Worm (Caenorhabditis elegans) whole organism, L4 larva: ENCODE data around the gene W02A2.9.

Source experiments
- D1046.2 ChIP-seq: fragments of 200-800 bp; sonication (Bioruptor generic); IDR thresholded peaks from 2 replicates; pipeline ENCODE4 v1.3.6; 2022; ENCODE audit warnings: missing genetic modification characterization, missing compliant biosample characterization
- F10B5.3 ChIP-seq: sonication (generic microtip); optimal IDR thresholded peaks from 2 replicates; lab custom pipeline; 2016; ENCODE audit warnings: mild to moderate bottlenecking, missing genetic modification characterization, missing compliant biosample characterization
- F37D6.2 ChIP-seq: sonication (generic microtip); optimal IDR thresholded peaks from 2 replicates; lab custom pipeline; 2016; ENCODE audit warnings: mild to moderate bottlenecking, missing genetic modification characterization, missing compliant biosample characterization
- R02D3.7 ChIP-seq: fragments of 150-350 bp; sonication (generic microtip); optimal IDR thresholded peaks from 3 replicates; lab custom pipeline; 2014; ENCODE audit warnings: missing biosample characterization, missing genetic modification characterization
- T20F7.1 ChIP-seq: fragments of 200-800 bp; sonication (Bioruptor generic); optimal IDR thresholded peaks from 2 replicates; lab custom pipeline; 2018; ENCODE audit warnings: mild to moderate bottlenecking, missing genetic modification characterization, missing compliant biosample characterization
- Y105C5A.15 ChIP-seq: fragments of 200-800 bp; sonication (Bioruptor generic); IDR thresholded peaks from 2 replicates; pipeline ENCODE4 v1.3.6; 2022; ENCODE audit warnings: missing genetic modification characterization, missing compliant biosample characterization
- Y75B8A.6 ChIP-seq: fragments of 200-800 bp; sonication (Bioruptor generic); IDR thresholded peaks from 2 replicates; pipeline ENCODE4 v1.3.6; 2022; ENCODE audit warnings: missing genetic modification reagents, missing genetic modification characterization, missing compliant biosample characterization
- ZK337.2 ChIP-seq: fragments of 200-800 bp; sonication (Bioruptor generic); IDR thresholded peaks from 2 replicates; pipeline ENCODE4 v1.3.6; 2022; ENCODE audit warnings: missing genetic modification reagents, missing genetic modification characterization, missing compliant biosample characterization
- ZK546.5 ChIP-seq, 2 experiments: sonication (generic microtip); optimal IDR thresholded peaks; 2 replicates each; lab custom pipeline; 2017; ENCODE audit warnings: missing biosample characterization in 2 of 2, missing genetic modification characterization in 2 of 2
- ama-1 ChIP-seq: fragments of 150-350 bp; optimal IDR thresholded peaks from 2 replicates; lab custom pipeline; 2014; ENCODE audit warnings: inconsistent platforms, mixed read lengths
- ceh-20 ChIP-seq: fragments of 200-800 bp; sonication (Bioruptor generic); IDR thresholded peaks from 2 replicates; pipeline ENCODE4 v1.3.6; 2022; ENCODE audit warnings: missing genetic modification reagents, missing genetic modification characterization, missing compliant biosample characterization
- ceh-28 ChIP-seq: fragments of 150-350 bp; optimal IDR thresholded peaks from 2 replicates; lab custom pipeline; 2014; ENCODE audit warnings: missing biosample characterization, missing genetic modification reagents, missing genetic modification characterization
- ceh-32 ChIP-seq: sonication (generic microtip); optimal IDR thresholded peaks from 2 replicates; lab custom pipeline; 2016; ENCODE audit warnings: mild to moderate bottlenecking, missing genetic modification characterization, missing compliant biosample characterization; ENCODE audit not compliant: poor library complexity
- ceh-62 ChIP-seq: sonication (generic microtip); optimal IDR thresholded peaks from 2 replicates; lab custom pipeline; 2017; ENCODE audit warnings: missing biosample characterization, missing genetic modification characterization
- ceh-82 ChIP-seq: sonication (generic microtip); optimal IDR thresholded peaks from 2 replicates; lab custom pipeline; 2017; ENCODE audit warnings: missing biosample characterization, missing genetic modification characterization
- cey-2 ChIP-seq: sonication (generic microtip); optimal IDR thresholded peaks from 3 replicates; lab custom pipeline; 2017; ENCODE audit warnings: missing genetic modification characterization, mild to moderate bottlenecking, missing compliant biosample characterization, antibody characterized with exemption, borderline replicate concordance; ENCODE audit not compliant: insufficient read depth
- daf-19 ChIP-seq: fragments of 200-800 bp; sonication (Bioruptor generic); conservative IDR thresholded peaks from 2 replicates; pipeline ENCODE4 v1.3.6; 2022; ENCODE audit warnings: missing genetic modification characterization, missing compliant biosample characterization
- dmd-8 ChIP-seq: fragments of 200-800 bp; sonication (Bioruptor generic); IDR thresholded peaks from 2 replicates; pipeline ENCODE4 v1.3.6; 2022; ENCODE audit warnings: missing genetic modification characterization, missing compliant biosample characterization
- duxl-1 ChIP-seq: sonication (generic microtip); optimal IDR thresholded peaks from 2 replicates; lab custom pipeline; 2016; ENCODE audit warnings: mild to moderate bottlenecking, missing genetic modification characterization, moderate library complexity, missing compliant biosample characterization; ENCODE audit not compliant: poor library complexity
- dve-1 ChIP-seq: sonication (generic microtip); optimal IDR thresholded peaks from 2 replicates; lab custom pipeline; 2017; ENCODE audit warnings: antibody characterized with exemption, mild to moderate bottlenecking, missing genetic modification characterization, missing compliant biosample characterization; ENCODE audit not compliant: insufficient read depth
- gei-8 ChIP-seq: fragments of 200-800 bp; sonication (Bioruptor generic); optimal IDR thresholded peaks from 2 replicates; lab custom pipeline; 2018; ENCODE audit warnings: mild to moderate bottlenecking, missing genetic modification characterization, missing compliant biosample characterization
- hmg-1.1 ChIP-seq: fragments of 200-800 bp; sonication (Bioruptor generic); IDR thresholded peaks from 2 replicates; pipeline ENCODE4 v1.3.6; 2022; ENCODE audit warnings: missing genetic modification reagents, missing genetic modification characterization, missing compliant biosample characterization
- lim-7 ChIP-seq: fragments of 200-800 bp; sonication (Bioruptor generic); IDR thresholded peaks from 2 replicates; pipeline ENCODE4 v1.3.6; 2022; ENCODE audit warnings: missing genetic modification characterization, missing compliant biosample characterization
- lin-13 ChIP-seq: fragments of 150-350 bp; optimal IDR thresholded peaks from 2 replicates; lab custom pipeline; 2014; ENCODE audit warnings: missing biosample characterization, missing genetic modification reagents, missing genetic modification characterization
- lin-15B ChIP-seq: fragments of 150-350 bp; sonication (generic microtip); optimal IDR thresholded peaks from 3 replicates; lab custom pipeline; 2014; ENCODE audit warnings: missing biosample characterization, missing genetic modification characterization
- lin-38 ChIP-seq: fragments of 200-800 bp; sonication (Bioruptor generic); IDR thresholded peaks from 2 replicates; pipeline ENCODE4 v1.3.6; 2022; ENCODE audit warnings: missing genetic modification reagents, missing genetic modification characterization, missing compliant biosample characterization
- lin-39 ChIP-seq: fragments of 150-350 bp; optimal IDR thresholded peaks from 2 replicates; lab custom pipeline; 2014; ENCODE audit warnings: missing biosample characterization, missing genetic modification reagents, missing genetic modification characterization
- lir-3 ChIP-seq: sonication (generic microtip); optimal IDR thresholded peaks from 2 replicates; lab custom pipeline; 2016; ENCODE audit warnings: mild to moderate bottlenecking, missing genetic modification characterization, missing compliant biosample characterization
- lsy-2 ChIP-seq, 2 experiments: fragments of 150-350 bp in 1 of 2; sonication (generic microtip) in 1 of 2; optimal IDR thresholded peaks; 2 replicates each; lab custom pipeline; 2014 to 2017; ENCODE audit warnings: missing biosample characterization in 2 of 2, missing genetic modification characterization in 2 of 2
- madf-9 ChIP-seq: fragments of 200-800 bp; sonication (Bioruptor generic); conservative IDR thresholded peaks from 2 replicates; pipeline ENCODE4 v1.3.6; 2022; ENCODE audit warnings: missing genetic modification reagents, missing genetic modification characterization, missing compliant biosample characterization
- mdt-29 ChIP-seq: fragments of 200-800 bp; sonication (Bioruptor generic); IDR thresholded peaks from 2 replicates; pipeline ENCODE4 v1.3.6; 2022; ENCODE audit warnings: missing genetic modification reagents, missing genetic modification characterization, missing compliant biosample characterization
- mep-1 ChIP-seq: fragments of 150-350 bp; sonication (generic microtip); optimal IDR thresholded peaks from 3 replicates; lab custom pipeline; 2014; ENCODE audit warnings: missing biosample characterization, missing genetic modification characterization
- mxl-2 ChIP-seq: fragments of 200-800 bp; sonication (Bioruptor generic); conservative IDR thresholded peaks from 2 replicates; pipeline ENCODE4 v1.3.6; 2022; ENCODE audit warnings: missing genetic modification reagents, missing genetic modification characterization, missing compliant biosample characterization
- nhr-237 ChIP-seq: sonication (generic microtip); optimal IDR thresholded peaks from 2 replicates; lab custom pipeline; 2017; ENCODE audit warnings: missing biosample characterization, missing genetic modification characterization
- nhr-48 ChIP-seq: sonication (generic microtip); optimal IDR thresholded peaks from 2 replicates; lab custom pipeline; 2016; ENCODE audit warnings: mild to moderate bottlenecking, missing genetic modification characterization, missing compliant biosample characterization
- nhr-76 ChIP-seq: fragments of 150-350 bp; optimal IDR thresholded peaks from 2 replicates; lab custom pipeline; 2014; ENCODE audit warnings: missing biosample characterization, missing genetic modification characterization
- sdz-12 ChIP-seq: fragments of 200-800 bp; sonication (Bioruptor generic); optimal IDR thresholded peaks from 2 replicates; lab custom pipeline; 2018; ENCODE audit warnings: mild to moderate bottlenecking, missing genetic modification characterization, missing compliant biosample characterization
- snpc-1.2 ChIP-seq: fragments of 200-800 bp; sonication (Bioruptor generic); IDR thresholded peaks from 2 replicates; pipeline ENCODE4 v1.3.6; 2022; ENCODE audit warnings: missing genetic modification reagents, missing genetic modification characterization, missing compliant biosample characterization
- snpc-4 ChIP-seq: fragments of 150-350 bp; optimal IDR thresholded peaks from 2 replicates; lab custom pipeline; 2014; ENCODE audit warnings: missing biosample characterization, missing genetic modification characterization
- tag-97 ChIP-seq: fragments of 200-800 bp; sonication (Bioruptor generic); IDR thresholded peaks from 2 replicates; pipeline ENCODE4 v1.3.6; 2022; ENCODE audit warnings: missing genetic modification characterization, missing compliant biosample characterization
- tra-1 ChIP-seq: fragments of 200-800 bp; sonication (Bioruptor generic); IDR thresholded peaks from 2 replicates; pipeline ENCODE4 v1.3.6; 2022; ENCODE audit warnings: missing genetic modification reagents, missing genetic modification characterization, missing compliant biosample characterization
- unc-39 ChIP-seq: sonication (generic microtip); optimal IDR thresholded peaks from 2 replicates; lab custom pipeline; 2017; ENCODE audit warnings: missing biosample characterization, missing genetic modification characterization
- vab-7 ChIP-seq: fragments of 200-800 bp; sonication (Bioruptor generic); IDR thresholded peaks from 2 replicates; pipeline ENCODE4 v1.3.6; 2022; ENCODE audit warnings: missing genetic modification reagents, missing genetic modification characterization, missing compliant biosample characterization
- zfp-2 ChIP-seq: sonication (generic microtip); optimal IDR thresholded peaks from 2 replicates; lab custom pipeline; 2016; ENCODE audit warnings: mild to moderate bottlenecking, missing genetic modification characterization, missing compliant biosample characterization
- zip-2 ChIP-seq: fragments of 150-350 bp; optimal IDR thresholded peaks from 2 replicates; lab custom pipeline; 2014; ENCODE audit warnings: missing biosample characterization, missing genetic modification characterization
- ztf-7 ChIP-seq: fragments of 150-350 bp; optimal IDR thresholded peaks from 2 replicates; lab custom pipeline; 2014; ENCODE audit warnings: missing biosample characterization, missing genetic modification characterization

Gene W02A2.9

ce11 chrIV:13388779-13389178, 41.3 kb downstream of the W02A2.9 start (continued):
- peak; percentile 5 for TF ChIP-seq duxl-1 (tag; lab: Kevin White, UChicago)
- no peak for TF ChIP-seq lin-39 (tag; lab: Kevin White, UChicago)
- TF ChIP-seq F37D6.2, result no peak
- no peak for TF ChIP-seq tag-97 (GFP tag; lab: Robert Waterston, UW)
- 0 out of 2 replicates have a peak, but pooled peaks have one; percentile 35 for TF ChIP-seq dmd-8 (GFP tag; lab: Robert Waterston, UW)
- TF ChIP-seq Y75B8A.6, result no peak
- TF ChIP-seq ceh-28 (tag; lab: Kevin White, UChicago), result no peak
- no peak for TF ChIP-seq nhr-237 (tag; lab: Kevin White, UChicago)
- TF ChIP-seq zip-2 (tag; lab: Kevin White, UChicago), result peak; percentile 66
- no peak for TF ChIP-seq cey-2 (tag; lab: Kevin White, UChicago)
- TF ChIP-seq snpc-1.2, result no peak
- no peak for TF ChIP-seq ZK337.2 (GFP tag; lab: Robert Waterston, UW)
- TF ChIP-seq nhr-76 (tag; lab: Kevin White, UChicago), result no peak
- TF ChIP-seq snpc-4 (tag; lab: Kevin White, UChicago), result no peak
- peak; percentile 81 for TF ChIP-seq daf-19 (GFP tag; lab: Robert Waterston, UW)
- no peak for TF ChIP-seq tra-1 (GFP tag; lab: Robert Waterston, UW)
- TF ChIP-seq lsy-2 (tag; optimal IDR thresholded peaks at IDR 0.05; lab: Kevin White, UChicago), result peak; percentile 0 to 80
- TF ChIP-seq unc-39 (tag; lab: Kevin White, UChicago), result no peak
- TF ChIP-seq sdz-12 (GFP tag; lab: Kevin White, UChicago), result peak; percentile 29
- TF ChIP-seq lir-3, result no peak
- TF ChIP-seq lin-15B (tag; lab: Kevin White, UChicago), result no peak
- TF ChIP-seq T20F7.1, result peak; percentile 43
- no peak for TF ChIP-seq D1046.2 (GFP tag; lab: Robert Waterston, UW)
- no peak for TF ChIP-seq zfp-2
- TF ChIP-seq R02D3.7 (tag; lab: Kevin White, UChicago), result peak; percentile 33
- TF ChIP-seq mep-1 (tag; lab: Kevin White, UChicago), result peak; percentile 83
- TF ChIP-seq ztf-7, result no peak
- TF ChIP-seq ama-1 (lab: Kevin White, UChicago), result peak; percentile 94
- peak; percentile 48; the same call in 1 of the 2 replicates for TF ChIP-seq ceh-20 (GFP tag; lab: Robert Waterston, UW)
- TF ChIP-seq F10B5.3, result no peak
- no peak for TF ChIP-seq ZK546.5 (tag; optimal IDR thresholded peaks at IDR 0.05; lab: Kevin White, UChicago)
- no peak for TF ChIP-seq madf-9
- 0 out of 2 replicates have a peak, but pooled peaks have one; percentile 25 for TF ChIP-seq hmg-1.1 (GFP tag; lab: Robert Waterston, UW)
- no peak for TF ChIP-seq Y105C5A.15
- TF ChIP-seq gei-8, result no peak
- TF ChIP-seq mxl-2 (GFP tag; lab: Robert Waterston, UW), result peak; percentile 54
- TF ChIP-seq lim-7, result no peak
- no peak for TF ChIP-seq mdt-29
- no peak for TF ChIP-seq dve-1
- no peak for TF ChIP-seq ceh-32 (tag; lab: Kevin White, UChicago)
- TF ChIP-seq lin-38 (GFP tag; lab: Robert Waterston, UW), result peak; percentile 70
- peak; percentile 41 for TF ChIP-seq lin-13 (GFP tag; lab: Kevin White, UChicago)
- TF ChIP-seq vab-7 (GFP tag; lab: Robert Waterston, UW), result no peak
- no peak for TF ChIP-seq ceh-82 (tag; lab: Kevin White, UChicago)
- TF ChIP-seq nhr-48 (tag; lab: Kevin White, UChicago), result peak; percentile 56
- no peak for TF ChIP-seq ceh-62 (tag; lab: Kevin White, UChicago)
